Worm (Caenorhabditis elegans) whole organism, young adult: Measurements from ENCODE around the gene nhr-214.

Experiments used
- B0261.1 ChIP-seq: sonication (generic microtip); optimal IDR thresholded peaks from 2 replicates; lab custom pipeline; 2016; ENCODE audit warnings: mild to moderate bottlenecking, missing genetic modification characterization, moderate library complexity, missing compliant biosample characterization
- ZK185.1 ChIP-seq: sonication (generic microtip); optimal IDR thresholded peaks from 2 replicates; lab custom pipeline; 2016; ENCODE audit warnings: mild to moderate bottlenecking, missing genetic modification characterization, missing compliant biosample characterization; ENCODE audit not compliant: poor library complexity, severe bottlenecking
- akir-1 ChIP-seq: fragments of 200-800 bp; sonication (Bioruptor generic); optimal IDR thresholded peaks from 2 replicates; lab custom pipeline; 2018; ENCODE audit warnings: mild to moderate bottlenecking, missing genetic modification characterization, moderate library complexity, missing compliant biosample characterization
- ama-1 ChIP-seq, 3 experiments: fragments of 150-350 bp in 1 of 3; sonication (generic microtip) in 2 of 3; optimal IDR thresholded peaks; 2 replicates each; lab custom pipeline; 2014 to 2018; ENCODE audit warnings: missing biosample characterization in 2 of 3, missing genetic modification characterization in 2 of 3, missing genetic modification reagents in 2 of 3
- attf-5 ChIP-seq: fragments of 200-800 bp; sonication (Bioruptor generic); optimal IDR thresholded peaks from 2 replicates; lab custom pipeline; 2018; ENCODE audit warnings: mild to moderate bottlenecking, missing genetic modification characterization, missing compliant biosample characterization
- attf-6 ChIP-seq: fragments of 200-800 bp; sonication (Bioruptor generic); IDR thresholded peaks from 2 replicates; pipeline ENCODE4 v1.3.6; 2022; ENCODE audit warnings: missing genetic modification reagents, missing genetic modification characterization, missing compliant biosample characterization
- cebp-1 ChIP-seq, 2 experiments: fragments of 200-800 bp in 1 of 2; sonication (Bioruptor generic) in 1 of 2; sonication (generic microtip) in 1 of 2; IDR thresholded peaks in 1 of 2; optimal IDR thresholded peaks in 1 of 2; 2 replicates each; pipeline versions ENCODE4 v1.3.6 to Lab custom; 2017 to 2022; ENCODE audit warnings: missing compliant biosample characterization in 2 of 2, missing genetic modification characterization in 2 of 2, mild to moderate bottlenecking in 1 of 2, missing genetic modification reagents in 1 of 2, moderate library complexity in 1 of 2
- dpff-1 ChIP-seq: sonication (generic microtip); optimal IDR thresholded peaks from 2 replicates; lab custom pipeline; 2017; ENCODE audit warnings: mild to moderate bottlenecking, missing genetic modification characterization, missing compliant biosample characterization
- egrh-3 ChIP-seq: fragments of 200-800 bp; sonication (Bioruptor generic); IDR thresholded peaks from 2 replicates; pipeline ENCODE4 v1.3.6; 2022; ENCODE audit warnings: missing genetic modification reagents, missing genetic modification characterization, missing compliant biosample characterization
- fkh-3 ChIP-seq: sonication (generic microtip); optimal IDR thresholded peaks from 2 replicates; lab custom pipeline; 2016; ENCODE audit warnings: mild to moderate bottlenecking, missing genetic modification characterization, missing compliant biosample characterization
- gei-17 ChIP-seq: fragments of 200-800 bp; sonication (Bioruptor generic); optimal IDR thresholded peaks from 2 replicates; lab custom pipeline; 2018; ENCODE audit warnings: mild to moderate bottlenecking, missing genetic modification characterization, missing compliant biosample characterization
- hrde-1 ChIP-seq: sonication (generic microtip); optimal IDR thresholded peaks from 2 replicates; lab custom pipeline; 2016; ENCODE audit warnings: missing genetic modification characterization, mild to moderate bottlenecking, missing compliant biosample characterization, moderate library complexity, missing genotype, missing genetic modification reagents, borderline replicate concordance
- lag-1 ChIP-seq: fragments of 200-800 bp; sonication (Bioruptor generic); IDR thresholded peaks from 2 replicates; pipeline ENCODE4 v1.3.6; 2022; ENCODE audit warnings: missing genetic modification reagents, missing genetic modification characterization, missing compliant biosample characterization
- let-607 ChIP-seq, 2 experiments: fragments of 200-800 bp in 1 of 2; sonication (Bioruptor generic) in 1 of 2; sonication (generic microtip) in 1 of 2; optimal IDR thresholded peaks; 2 replicates each; lab custom pipeline; 2016 to 2018; ENCODE audit warnings: mild to moderate bottlenecking in 2 of 2, missing compliant biosample characterization in 2 of 2, missing genetic modification characterization in 2 of 2, moderate library complexity in 2 of 2, missing genotype in 1 of 2
- lin-35 ChIP-seq, 3 experiments: fragments of 150-350 bp in 2 of 3; sonication (generic microtip) in 1 of 3; optimal IDR thresholded peaks; 2 replicates each; lab custom pipeline; 2014 to 2018; ENCODE audit warnings: missing biosample characterization in 3 of 3, missing genetic modification characterization in 3 of 3, missing genetic modification reagents in 3 of 3
- lin-54 ChIP-seq: fragments of 200-800 bp; sonication (Bioruptor generic); optimal IDR thresholded peaks from 2 replicates; lab custom pipeline; 2018; ENCODE audit warnings: mild to moderate bottlenecking, missing genetic modification characterization, missing compliant biosample characterization
- lsy-27 ChIP-seq: sonication (generic microtip); optimal IDR thresholded peaks from 2 replicates; lab custom pipeline; 2017; ENCODE audit warnings: missing genetic modification characterization, mild to moderate bottlenecking, missing compliant biosample characterization, antibody characterized with exemption, missing genotype, borderline replicate concordance; ENCODE audit not compliant: insufficient read depth
- madf-3 ChIP-seq: fragments of 200-800 bp; sonication (Bioruptor generic); IDR thresholded peaks from 2 replicates; pipeline ENCODE4 v1.3.6; 2022; ENCODE audit warnings: missing genetic modification reagents, missing genetic modification characterization, missing compliant biosample characterization
- madf-8 ChIP-seq: fragments of 200-800 bp; sonication (Bioruptor generic); conservative IDR thresholded peaks from 2 replicates; pipeline ENCODE4 v1.3.6; 2022; ENCODE audit warnings: missing genetic modification reagents, missing genetic modification characterization, missing compliant biosample characterization
- mes-4 ChIP-seq: sonication (generic microtip); optimal IDR thresholded peaks from 2 replicates; lab custom pipeline; 2016; ENCODE audit warnings: missing genotype, missing genetic modification characterization, missing compliant biosample characterization
- nfya-2 ChIP-seq: fragments of 200-800 bp; sonication (Bioruptor generic); IDR thresholded peaks from 2 replicates; pipeline ENCODE4 v1.3.6; 2022; ENCODE audit warnings: missing genetic modification reagents, missing genetic modification characterization, missing compliant biosample characterization
- nhr-179 ChIP-seq: sonication (generic microtip); optimal IDR thresholded peaks from 2 replicates; lab custom pipeline; 2016; ENCODE audit warnings: mild to moderate bottlenecking, missing genetic modification characterization, missing compliant biosample characterization
- nhr-80 ChIP-seq: sonication (generic microtip); optimal IDR thresholded peaks from 2 replicates; lab custom pipeline; 2016; ENCODE audit warnings: missing genetic modification characterization, missing compliant biosample characterization
- nhr-90 ChIP-seq: sonication (generic microtip); optimal IDR thresholded peaks from 2 replicates; lab custom pipeline; 2016; ENCODE audit warnings: missing genotype, mild to moderate bottlenecking, missing genetic modification characterization, missing compliant biosample characterization
- pha-4 ChIP-seq: fragments of 150-350 bp; sonication (generic microtip); optimal IDR thresholded peaks from 2 replicates; lab custom pipeline; 2014; ENCODE audit warnings: missing biosample characterization, missing genetic modification reagents, missing genetic modification characterization
- rcor-1 ChIP-seq: fragments of 200-800 bp; sonication (Bioruptor generic); IDR thresholded peaks from 2 replicates; pipeline ENCODE4 v1.3.6; 2022; ENCODE audit warnings: missing genetic modification reagents, missing genetic modification characterization, missing compliant biosample characterization
- sdz-38 ChIP-seq: sonication (generic microtip); optimal IDR thresholded peaks from 2 replicates; lab custom pipeline; 2016; ENCODE audit warnings: missing genotype, missing genetic modification characterization, missing compliant biosample characterization
- sea-2 ChIP-seq: fragments of 200-800 bp; sonication (Bioruptor generic); IDR thresholded peaks from 2 replicates; pipeline ENCODE4 v1.3.6; 2022; ENCODE audit warnings: missing genetic modification characterization, missing compliant biosample characterization
- snpc-4 ChIP-seq, 5 experiments: fragments of 150-350 bp in 1 of 5; sonication (generic microtip) in 4 of 5; optimal IDR thresholded peaks; 2 replicates each; lab custom pipeline; 2014 to 2018; ENCODE audit warnings: missing genetic modification characterization in 5 of 5, missing biosample characterization in 3 of 5, antibody characterized with exemption in 2 of 5, mild to moderate bottlenecking in 2 of 5, missing compliant biosample characterization in 2 of 5, missing genotype in 2 of 5, moderate library complexity in 2 of 5, missing genetic modification reagents in 1 of 5
- somi-1 ChIP-seq: fragments of 200-800 bp; sonication (Bioruptor generic); optimal IDR thresholded peaks from 2 replicates; lab custom pipeline; 2018; ENCODE audit warnings: mild to moderate bottlenecking, missing genetic modification characterization, missing compliant biosample characterization
- sptf-2 ChIP-seq: fragments of 200-800 bp; sonication (Bioruptor generic); optimal IDR thresholded peaks from 2 replicates; lab custom pipeline; 2018; ENCODE audit warnings: mild to moderate bottlenecking, missing genetic modification characterization, missing compliant biosample characterization
- tbp1 ChIP-seq: fragments of 200-800 bp; sonication (Bioruptor generic); optimal IDR thresholded peaks from 2 replicates; lab custom pipeline; 2018; ENCODE audit warnings: mild to moderate bottlenecking, missing genetic modification characterization, missing compliant biosample characterization
- unc-130 ChIP-seq: sonication (generic microtip); optimal IDR thresholded peaks from 2 replicates; lab custom pipeline; 2016; ENCODE audit warnings: missing genetic modification reagents, missing genetic modification characterization, missing compliant biosample characterization
- unc-62 ChIP-seq: fragments of 150-350 bp; optimal IDR thresholded peaks from 2 replicates; lab custom pipeline; 2014; ENCODE audit warnings: missing biosample characterization, missing genetic modification reagents, missing genetic modification characterization
- ztf-28 ChIP-seq: fragments of 200-800 bp; sonication (Bioruptor generic); IDR thresholded peaks from 2 replicates; pipeline ENCODE4 v1.3.6; 2022; ENCODE audit warnings: missing genetic modification reagents, missing genetic modification characterization, missing compliant biosample characterization
- ztf-6 ChIP-seq: fragments of 200-800 bp; sonication (Bioruptor generic); IDR thresholded peaks from 2 replicates; pipeline ENCODE4 v1.3.6; 2022; ENCODE audit warnings: missing genetic modification reagents, missing genetic modification characterization, missing compliant biosample characterization

Gene nhr-214

DNA sequence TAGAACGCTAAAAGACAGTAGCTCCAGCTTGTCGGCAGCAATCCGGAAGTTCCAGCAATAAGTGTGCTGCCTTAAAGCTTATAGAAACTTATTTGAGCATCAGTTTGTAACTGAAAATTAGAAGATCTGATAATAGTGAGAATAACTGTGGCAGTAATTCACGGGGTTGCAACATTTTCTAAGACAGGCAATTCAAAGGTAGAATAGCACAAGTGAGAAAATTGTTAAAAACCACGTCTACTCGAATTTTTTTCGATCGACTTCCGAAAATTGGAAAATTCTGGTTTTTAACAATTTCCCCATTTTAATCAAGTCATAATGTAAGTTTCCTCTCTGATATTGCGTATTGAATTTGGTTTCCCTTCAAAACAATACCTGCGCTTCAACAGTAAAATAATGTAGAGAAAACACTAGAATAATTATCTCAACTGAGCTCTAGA lies 8.7 kb downstream of the nhr-214 start:
- TF ChIP-seq ZK185.1 (tag; lab: Kevin White, UChicago) (peak; percentile 28), lin-35 (GFP tag; optimal IDR thresholded peaks at IDR 0.05; lab: Kevin White, UChicago) (peak in 1 of 3 experiments; percentile 7), madf-3 (GFP tag; lab: Robert Waterston, UW) (no peak), ama-1 (optimal IDR thresholded peaks at IDR 0.05; lab: Kevin White, UChicago) (no peak), ama-1 (GFP tag; optimal IDR thresholded peaks at IDR 0.05; lab: Kevin White, UChicago) (peak in 1 of 2 experiments; percentile 50)

DNA sequence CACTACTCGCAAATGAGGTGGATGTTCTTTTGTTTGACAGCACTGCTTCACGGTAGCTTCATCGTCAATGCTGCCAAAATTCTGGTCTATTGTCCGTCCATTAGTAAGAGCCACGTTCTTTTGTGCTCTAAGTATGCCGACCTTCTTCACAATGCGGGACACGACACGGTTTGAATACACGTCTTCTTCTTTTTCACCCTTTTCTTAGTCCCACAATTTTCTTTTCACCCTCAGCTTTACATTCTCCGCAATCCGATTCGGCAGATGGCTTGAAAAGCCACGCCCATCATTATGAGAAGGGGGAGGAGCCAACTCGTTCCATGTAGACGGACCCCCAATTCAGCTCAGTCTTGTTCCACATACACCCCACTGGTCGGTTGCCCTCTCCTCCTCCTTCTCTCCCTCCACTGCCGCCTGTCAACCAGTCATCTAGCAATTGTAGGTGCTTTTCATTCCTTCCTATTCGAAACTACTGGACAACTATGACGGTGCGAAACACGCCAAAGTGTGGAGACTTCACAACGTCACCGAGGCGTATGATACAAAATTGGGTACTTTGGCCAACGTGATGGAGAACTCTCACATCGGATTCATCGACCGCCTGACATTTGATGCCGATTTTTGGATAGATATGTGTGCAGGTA lies 10.0 kb downstream of the nhr-214 start:
- no peak for TF ChIP-seq lag-1 (GFP tag; lab: Robert Waterston, UW)
- TF ChIP-seq tbp1 (GFP tag; lab: Kevin White, UChicago), result no peak
- TF ChIP-seq lin-35 (GFP tag; optimal IDR thresholded peaks at IDR 0.05; lab: Kevin White, UChicago), result no peak
- TF ChIP-seq ama-1 (optimal IDR thresholded peaks at IDR 0.05; lab: Kevin White, UChicago), result peak; percentile 18
- peak in 1 of 2 experiments; percentile 54 for TF ChIP-seq ama-1 (GFP tag; optimal IDR thresholded peaks at IDR 0.05; lab: Kevin White, UChicago)
- TF ChIP-seq rcor-1 (GFP tag; lab: Robert Waterston, UW), result no peak
- TF ChIP-seq madf-8 (GFP tag; lab: Robert Waterston, UW), result no peak
- TF ChIP-seq madf-3 (GFP tag; lab: Robert Waterston, UW), result 0 out of 2 replicates have a peak, but pooled peaks have one; percentile 32
- no peak for TF ChIP-seq nhr-179
- TF ChIP-seq ztf-28 (GFP tag; lab: Robert Waterston, UW), result no peak
- no peak for TF ChIP-seq fkh-3 (tag; lab: Kevin White, UChicago)
- TF ChIP-seq nhr-80 (tag; lab: Kevin White, UChicago), result no peak

ce11 chrX:12691306-12691705 lies 10.6 kb downstream of the nhr-214 start, which contains the start of gene ugt-50:
Gene ugt-50, plus strand, starts transcription at chrX:12691573.
- TF ChIP-seq sea-2 (GFP tag; lab: Robert Waterston, UW) (no peak), madf-3 (GFP tag; lab: Robert Waterston, UW) (no peak), attf-6 (GFP tag; lab: Robert Waterston, UW) (no peak), rcor-1 (GFP tag; lab: Robert Waterston, UW) (no peak), nhr-90 (tag; lab: Kevin White, UChicago) (no peak), nfya-2 (GFP tag; lab: Robert Waterston, UW) (no peak), lsy-27 (tag; lab: Kevin White, UChicago) (no peak), akir-1 (GFP tag; lab: Kevin White, UChicago) (no peak), gei-17 (GFP tag; lab: Kevin White, UChicago) (no peak), pha-4 (tag; lab: Kevin White, UChicago) (no peak), hrde-1 (tag; lab: Kevin White, UChicago) (no peak), egrh-3 (GFP tag; lab: Robert Waterston, UW) (no peak), unc-62 (no peak), somi-1 (GFP tag; lab: Kevin White, UChicago) (no peak), B0261.1 (tag; lab: Kevin White, UChicago) (no peak), let-607 (tag; optimal IDR thresholded peaks at IDR 0.05; lab: Kevin White, UChicago) (peak in 1 of 2 experiments; percentile 67), snpc-4 (GFP tag; optimal IDR thresholded peaks at IDR 0.05; lab: Kevin White, UChicago) (no peak), snpc-4 (tag; optimal IDR thresholded peaks at IDR 0.05; lab: Kevin White, UChicago) (no peak), nhr-80 (tag; lab: Kevin White, UChicago) (peak; percentile 85), cebp-1 (GFP tag; IDR thresholded peaks at IDR 0.05; lab: Robert Waterston, UW) (no peak), cebp-1 (tag; optimal IDR thresholded peaks at IDR 0.05; lab: Kevin White, UChicago) (peak; percentile 72), sptf-2 (GFP tag; lab: Kevin White, UChicago) (no peak), sdz-38 (tag; lab: Kevin White, UChicago) (no peak), lin-54 (GFP tag; lab: Kevin White, UChicago) (no peak), unc-130 (no peak), mes-4 (no peak), ztf-6 (no peak), attf-5 (GFP tag; lab: Kevin White, UChicago) (no peak), dpff-1 (tag; lab: Kevin White, UChicago) (no peak)
